Fruit fly (Drosophila melanogaster) whole organism, embryonic: Measurements from ENCODE around the gene Nmdar1.

Source experiments
- Atf3 ChIP-seq: fragments of 200-800 bp; sonication (Bioruptor generic); optimal IDR thresholded peaks from 3 replicates; lab custom pipeline; 2016; ENCODE audit warnings: missing biosample characterization, missing genetic modification characterization
- Awh ChIP-seq: fragments of 200-800 bp; sonication (Bioruptor generic); IDR thresholded peaks from 2 replicates; pipeline ENCODE4, ENCODE4 v1.3.6; 2022; ENCODE audit warnings: missing biosample characterization, missing genetic modification characterization
- B-H2 ChIP-seq: fragments of 200-800 bp; sonication (Bioruptor generic); optimal IDR thresholded peaks from 2 replicates; lab custom pipeline; 2018; ENCODE audit warnings: missing biosample characterization, mild to moderate bottlenecking, missing genetic modification characterization
- CG11723 ChIP-seq: fragments of 200-800 bp; sonication (Bioruptor generic); optimal IDR thresholded peaks from 2 replicates; lab custom pipeline; 2017; ENCODE audit warnings: missing biosample characterization, mild to moderate bottlenecking, missing genetic modification characterization
- CG12769 ChIP-seq: fragments of 200-800 bp; sonication (Bioruptor generic); optimal IDR thresholded peaks from 2 replicates; lab custom pipeline; 2019; ENCODE audit warnings: missing biosample characterization, mild to moderate bottlenecking, missing genetic modification characterization, moderate library complexity
- CG15073 ChIP-seq: fragments of 200-800 bp; sonication (Bioruptor generic); optimal IDR thresholded peaks from 2 replicates; lab custom pipeline; 2016; ENCODE audit warnings: missing biosample characterization, missing genetic modification characterization
- CG15696 ChIP-seq: fragments of 200-800 bp; sonication (Bioruptor generic); optimal IDR thresholded peaks from 2 replicates; lab custom pipeline; 2019; ENCODE audit warnings: missing biosample characterization, mild to moderate bottlenecking, missing genetic modification characterization, moderate library complexity
- CG1603 ChIP-seq: fragments of 200-800 bp; sonication (Bioruptor generic); optimal IDR thresholded peaks from 2 replicates; lab custom pipeline; 2019; ENCODE audit warnings: missing biosample characterization, mild to moderate bottlenecking, missing genetic modification characterization, moderate library complexity
- CG1832 ChIP-seq: fragments of 200-800 bp; sonication (Bioruptor generic); optimal IDR thresholded peaks from 2 replicates; lab custom pipeline; 2017; ENCODE audit warnings: missing biosample characterization, mild to moderate bottlenecking, missing genetic modification characterization, inconsistent platforms
- CG4360 ChIP-seq: fragments of 200-800 bp; sonication (Bioruptor generic); IDR thresholded peaks from 2 replicates; pipeline ENCODE4 v1.3.6; 2022; ENCODE audit warnings: missing biosample characterization, missing genetic modification characterization
- CG6791 ChIP-seq: fragments of 200-800 bp; sonication (Bioruptor generic); IDR thresholded peaks from 3 replicates; pipeline ENCODE4 v1.3.6; 2022; ENCODE audit warnings: missing biosample characterization, missing genetic modification characterization; ENCODE audit not compliant: partially characterized antibody
- CG8089 ChIP-seq: fragments of 200-800 bp; sonication (Bioruptor generic); optimal IDR thresholded peaks from 3 replicates; lab custom pipeline; 2016; ENCODE audit warnings: missing biosample characterization, missing genetic modification characterization
- CG8924 ChIP-seq: fragments of 200-800 bp; optimal IDR thresholded peaks from 3 replicates; lab custom pipeline; 2019; ENCODE audit warnings: missing biosample characterization, mild to moderate bottlenecking, missing genetic modification characterization, moderate library complexity
- Drgx ChIP-seq: fragments of 200-800 bp; sonication (Bioruptor generic); IDR thresholded peaks from 2 replicates; pipeline ENCODE4 v1.3.6; 2022; ENCODE audit warnings: missing biosample characterization, missing genetic modification characterization
- Fer2 ChIP-seq: fragments of 200-800 bp; sonication (Bioruptor generic); optimal IDR thresholded peaks from 2 replicates; lab custom pipeline; 2018; ENCODE audit warnings: missing biosample characterization, mild to moderate bottlenecking, missing genetic modification characterization, moderate library complexity
- HmgD ChIP-seq: fragments of 200-800 bp; sonication (Bioruptor generic); optimal IDR thresholded peaks from 3 replicates; lab custom pipeline; 2016; ENCODE audit warnings: missing biosample characterization, missing genetic modification characterization
- Hmr ChIP-seq: fragments of 200-800 bp; sonication (Bioruptor generic); optimal IDR thresholded peaks from 3 replicates; lab custom pipeline; 2017; ENCODE audit warnings: mild to moderate bottlenecking, missing biosample characterization, missing genetic modification reagents, missing genetic modification characterization
- Hr3 ChIP-seq: fragments of 200-800 bp; sonication (Bioruptor generic); optimal IDR thresholded peaks from 3 replicates; lab custom pipeline; 2016; ENCODE audit warnings: missing biosample characterization, missing genetic modification characterization
- Hr78 ChIP-seq, 2 experiments: fragments of 200-800 bp in 1 of 2; fragments of >200 bp in 1 of 2; sonication (Bioruptor generic) in 1 of 2; optimal IDR thresholded peaks; 2 replicates each; lab custom pipeline; 2017 to 2019; ENCODE audit warnings: missing biosample characterization in 2 of 2, missing genetic modification characterization in 2 of 2, mild to moderate bottlenecking in 1 of 2, moderate library complexity in 1 of 2
- Lim3 ChIP-seq: fragments of 200-800 bp; sonication (Bioruptor generic); IDR thresholded peaks from 2 replicates; pipeline ENCODE4 v1.3.6; 2022; ENCODE audit warnings: missing biosample characterization, missing genetic modification characterization
- Oaz ChIP-seq: fragments of 200-800 bp; sonication (Bioruptor generic); IDR thresholded peaks from 2 replicates; pipeline ENCODE4 v1.3.6; 2022; ENCODE audit warnings: missing biosample characterization, missing genetic modification characterization
- PHDP ChIP-seq: fragments of 200-800 bp; sonication (Bioruptor generic); optimal IDR thresholded peaks from 3 replicates; lab custom pipeline; 2018; ENCODE audit warnings: missing biosample characterization, mild to moderate bottlenecking, missing genetic modification characterization, moderate library complexity
- Ssrp ChIP-seq: fragments of 200-800 bp; sonication (Bioruptor generic); optimal IDR thresholded peaks from 2 replicates; lab custom pipeline; 2018; ENCODE audit warnings: missing biosample characterization, mild to moderate bottlenecking, missing genetic modification characterization, moderate library complexity
- Taf1 ChIP-seq: fragments of 200-800 bp; sonication (Bioruptor generic); IDR thresholded peaks from 2 replicates; pipeline ENCODE4 v1.3.6; 2022; ENCODE audit warnings: missing biosample characterization, missing genetic modification characterization
- Vsx1 ChIP-seq: fragments of 200-800 bp; sonication (Bioruptor generic); optimal IDR thresholded peaks from 2 replicates; lab custom pipeline; 2017; ENCODE audit warnings: missing biosample characterization, mild to moderate bottlenecking, missing genetic modification characterization, missing genetic modification reagents
- Xrp1 ChIP-seq: fragments of 200-800 bp; sonication (Bioruptor generic); IDR thresholded peaks from 2 replicates; pipeline ENCODE4 v1.3.6; 2022; ENCODE audit warnings: missing biosample characterization, missing genetic modification characterization
- ab ChIP-seq: fragments of 200-800 bp; sonication (Bioruptor generic); optimal IDR thresholded peaks from 2 replicates; lab custom pipeline; 2016; ENCODE audit warnings: missing biosample characterization, missing genetic modification characterization
- ash1 ChIP-seq: fragments of 200-800 bp; sonication (Bioruptor generic); optimal IDR thresholded peaks from 2 replicates; lab custom pipeline; 2018; ENCODE audit warnings: missing biosample characterization, mild to moderate bottlenecking, missing genetic modification characterization
- ato ChIP-seq: fragments of 200-800 bp; sonication (Bioruptor generic); IDR thresholded peaks from 2 replicates; pipeline ENCODE4 v1.3.6; 2022; ENCODE audit warnings: missing biosample characterization, missing genetic modification characterization; ENCODE audit not compliant: partially characterized antibody
- br ChIP-seq: fragments of >200 bp; optimal IDR thresholded peaks from 2 replicates; lab custom pipeline; 2017
- chinmo ChIP-seq: fragments of 200-800 bp; sonication (Bioruptor generic); IDR thresholded peaks from 4 replicates; pipeline ENCODE4 v1.3.6; 2022; ENCODE audit warnings: missing biosample characterization, missing genetic modification characterization; ENCODE audit not compliant: partially characterized antibody
- corto ChIP-seq: fragments of 200-800 bp; sonication (Bioruptor generic); optimal IDR thresholded peaks from 2 replicates; lab custom pipeline; 2016; ENCODE audit warnings: missing biosample characterization, mild to moderate bottlenecking, missing genetic modification characterization, moderate library complexity
- dimm ChIP-seq: fragments of 200-800 bp; sonication (Bioruptor generic); IDR thresholded peaks from 2 replicates; pipeline ENCODE4 v1.3.6; 2022; ENCODE audit warnings: missing biosample characterization, missing genetic modification characterization
- dysf ChIP-seq: fragments of 200-800 bp; sonication (Bioruptor generic); IDR thresholded peaks from 3 replicates; pipeline ENCODE4 v1.3.6; 2022; ENCODE audit warnings: missing biosample characterization, missing genetic modification characterization
- ftz-f1 ChIP-seq: fragments of 200-800 bp; sonication (Bioruptor generic); optimal IDR thresholded peaks from 2 replicates; lab custom pipeline; 2016; ENCODE audit warnings: missing biosample characterization, missing genetic modification characterization
- grau ChIP-seq: fragments of 200-800 bp; optimal IDR thresholded peaks from 3 replicates; lab custom pipeline; 2019; ENCODE audit warnings: missing biosample characterization, mild to moderate bottlenecking, missing genetic modification characterization, moderate library complexity
- ken ChIP-seq: fragments of 200-800 bp; sonication (Bioruptor generic); IDR thresholded peaks from 3 replicates; pipeline ENCODE4 v1.3.6; 2022; ENCODE audit warnings: missing biosample characterization, missing genetic modification characterization
- kni ChIP-seq: fragments of 200-800 bp; sonication (Bioruptor generic); optimal IDR thresholded peaks from 3 replicates; lab custom pipeline; 2017; ENCODE audit warnings: mild to moderate bottlenecking, missing biosample characterization, missing genetic modification reagents, missing genetic modification characterization
- lab ChIP-seq: fragments of 200-800 bp; sonication (Bioruptor generic); optimal IDR thresholded peaks from 3 replicates; lab custom pipeline; 2017; ENCODE audit warnings: missing biosample characterization, missing genetic modification characterization, mild to moderate bottlenecking, moderate library complexity, missing genetic modification reagents
- run ChIP-seq: fragments of 200-800 bp; sonication (Bioruptor generic); optimal IDR thresholded peaks from 3 replicates; lab custom pipeline; 2018; ENCODE audit warnings: missing biosample characterization, mild to moderate bottlenecking, missing genetic modification characterization
- schlank ChIP-seq: fragments of 200-800 bp; sonication (Bioruptor generic); optimal IDR thresholded peaks from 2 replicates; lab custom pipeline; 2018; ENCODE audit warnings: missing biosample characterization, mild to moderate bottlenecking, missing genetic modification characterization
- shn ChIP-seq: fragments of 200-800 bp; sonication (Bioruptor generic); optimal IDR thresholded peaks from 3 replicates; lab custom pipeline; 2016; ENCODE audit warnings: missing biosample characterization, missing genetic modification characterization
- sim ChIP-seq: fragments of 200-800 bp; sonication (Bioruptor generic); IDR thresholded peaks from 2 replicates; pipeline ENCODE4 v1.3.6; 2022; ENCODE audit warnings: missing biosample characterization, missing genetic modification characterization
- sisA ChIP-seq: fragments of 200-800 bp; sonication (Bioruptor generic); IDR thresholded peaks from 2 replicates; pipeline ENCODE4 v1.3.6; 2022; ENCODE audit warnings: missing biosample characterization, missing genetic modification characterization
- slou ChIP-seq: fragments of 200-800 bp; sonication (Bioruptor generic); optimal IDR thresholded peaks from 3 replicates; lab custom pipeline; 2016; ENCODE audit warnings: missing biosample characterization, missing genetic modification characterization
- tna ChIP-seq: fragments of 200-800 bp; sonication (Bioruptor generic); IDR thresholded peaks from 2 replicates; pipeline ENCODE4 v1.3.6; 2022; ENCODE audit warnings: missing biosample characterization, missing genetic modification characterization; ENCODE audit not compliant: partially characterized antibody
- trem ChIP-seq: fragments of 200-800 bp; optimal IDR thresholded peaks from 3 replicates; lab custom pipeline; 2019; ENCODE audit warnings: missing biosample characterization, mild to moderate bottlenecking, missing genetic modification characterization, moderate library complexity
- unpg ChIP-seq: fragments of 200-800 bp; sonication (Bioruptor generic); optimal IDR thresholded peaks from 3 replicates; lab custom pipeline; 2018; ENCODE audit warnings: missing biosample characterization, mild to moderate bottlenecking, missing genetic modification characterization, moderate library complexity
- usp ChIP-seq: fragments of >200 bp; optimal IDR thresholded peaks from 2 replicates; lab custom pipeline; 2017; ENCODE audit warnings: missing biosample characterization, missing genetic modification characterization
- wdn ChIP-seq: fragments of 200-800 bp; sonication (Bioruptor generic); IDR thresholded peaks from 2 replicates; pipeline ENCODE4 v1.3.6; 2022; ENCODE audit warnings: missing biosample characterization, missing genetic modification characterization
- zen ChIP-seq: fragments of 200-800 bp; sonication (Bioruptor generic); optimal IDR thresholded peaks from 3 replicates; lab custom pipeline; 2018; ENCODE audit warnings: missing biosample characterization, mild to moderate bottlenecking, missing genetic modification characterization, moderate library complexity

The Nmdar1 gene

DNA sequence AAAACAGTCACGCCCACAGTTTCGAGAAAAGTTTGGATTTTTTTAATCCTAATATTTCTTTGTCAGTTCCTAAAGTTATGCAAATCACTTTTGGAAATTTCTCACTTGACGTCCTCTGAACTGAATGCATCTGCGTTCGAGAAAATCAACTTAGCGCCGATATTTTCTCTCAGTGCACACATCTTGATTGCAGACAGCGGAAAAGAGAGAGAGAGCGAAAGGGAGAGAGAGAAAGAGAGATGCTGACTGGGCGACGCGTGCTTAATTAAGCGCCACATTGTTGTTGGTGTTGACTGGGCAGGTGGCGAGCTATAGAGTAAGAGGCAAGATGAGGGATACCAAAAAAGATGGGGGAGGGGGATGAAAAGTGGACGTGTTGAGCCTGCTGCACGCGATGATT, 4.5 kb downstream of the Nmdar1 start (continued):
- peak; percentile 32 for TF ChIP-seq trem
- peak; percentile 2 for TF ChIP-seq Hmr
- peak; percentile 57 for TF ChIP-seq Xrp1 (GFP tag; lab: Robert Waterston, UW)
- no peak for TF ChIP-seq CG15696 (tag; lab: Kevin White, UChicago)
- TF ChIP-seq B-H2 (GFP tag; lab: Kevin White, UChicago) = no peak
- TF ChIP-seq wdn (GFP tag; lab: Robert Waterston, UW) = no peak
- no peak for TF ChIP-seq HmgD (GFP tag; lab: Kevin White, UChicago)
- no peak for TF ChIP-seq Hr78 (GFP tag; optimal IDR thresholded peaks at IDR 0.05; lab: Kevin White, UChicago)
- peak; percentile 60; the same call in 1 of the 3 replicates for TF ChIP-seq ken (GFP tag; lab: Robert Waterston, UW)
- TF ChIP-seq CG1603 (tag; lab: Kevin White, UChicago) = peak; percentile 68
- no peak for TF ChIP-seq zen (tag; lab: Kevin White, UChicago)
- peak; percentile 53 for TF ChIP-seq CG8089 (GFP tag; lab: Kevin White, UChicago)
- TF ChIP-seq shn = peak; percentile 51
- TF ChIP-seq slou (GFP tag; lab: Kevin White, UChicago) = no peak
- TF ChIP-seq run (tag; lab: Kevin White, UChicago) = no peak
- TF ChIP-seq Drgx (GFP tag; lab: Robert Waterston, UW) = peak; percentile 51
- TF ChIP-seq chinmo (GFP tag; lab: Robert Waterston, UW) = no peak
- TF ChIP-seq Taf1 (GFP tag; lab: Robert Waterston, UW) = no peak
- peak; percentile 33 for TF ChIP-seq CG12769 (tag; lab: Kevin White, UChicago)
- TF ChIP-seq ash1 (GFP tag; lab: Kevin White, UChicago) = no peak
- peak; percentile 60; the same call in 2 of the 3 replicates for TF ChIP-seq dysf (GFP tag; lab: Robert Waterston, UW)
- peak; percentile 27 for TF ChIP-seq CG11723 (GFP tag; lab: Kevin White, UChicago)
- peak; percentile 43 for TF ChIP-seq grau
- no peak for TF ChIP-seq Fer2
- TF ChIP-seq schlank = no peak
- no peak for TF ChIP-seq Lim3 (GFP tag; lab: Robert Waterston, UW)
- TF ChIP-seq dimm (GFP tag; lab: Robert Waterston, UW) = no peak
- no peak for TF ChIP-seq ato
- no peak for TF ChIP-seq usp (GFP tag; lab: Kevin White, UChicago)
- peak; percentile 60 for TF ChIP-seq Ssrp (tag; lab: Kevin White, UChicago)
- peak; percentile 15 for TF ChIP-seq Atf3 (GFP tag; lab: Kevin White, UChicago)
- TF ChIP-seq CG1832 (GFP tag; lab: Kevin White, UChicago) = peak; percentile 62
- no peak for TF ChIP-seq Vsx1
- peak; percentile 66 for TF ChIP-seq unpg (GFP tag; lab: Kevin White, UChicago)
- peak; percentile 56 for TF ChIP-seq sisA (GFP tag; lab: Robert Waterston, UW)
- TF ChIP-seq Awh = peak; percentile 91
- no peak for TF ChIP-seq kni (GFP tag; lab: Kevin White, UChicago)
- TF ChIP-seq Oaz (GFP tag; lab: Robert Waterston, UW) = no peak
- TF ChIP-seq PHDP (tag; lab: Kevin White, UChicago) = peak; percentile 31
- TF ChIP-seq CG8924 (tag; lab: Kevin White, UChicago) = peak; percentile 41
- no peak for TF ChIP-seq br (lab: Kevin White, UChicago)
- TF ChIP-seq CG6791 = no peak
- peak; percentile 11 for TF ChIP-seq Hr3 (GFP tag; lab: Kevin White, UChicago)
- TF ChIP-seq tna (GFP tag; lab: Robert Waterston, UW) = no peak
- TF ChIP-seq lab (GFP tag; lab: Kevin White, UChicago) = no peak
- TF ChIP-seq corto (GFP tag; lab: Kevin White, UChicago) = no peak
- TF ChIP-seq sim (GFP tag; lab: Robert Waterston, UW) = 0 out of 2 replicates have a peak, but pooled peaks have one; percentile 32
- no peak for TF ChIP-seq ab (GFP tag; lab: Kevin White, UChicago)
- TF ChIP-seq ftz-f1 (GFP tag; lab: Kevin White, UChicago) = no peak
- TF ChIP-seq CG15073 (GFP tag; lab: Kevin White, UChicago) = no peak
- peak; percentile 64; the same call in 1 of the 2 replicates for TF ChIP-seq CG4360
